Fruit fly (Drosophila melanogaster) whole organism, adult: ENCODE results near the gene SP1173.

Source experiments
- CG14711 ChIP-seq: fragments of 200-800 bp; sonication (Bioruptor generic); optimal IDR thresholded peaks from 2 replicates; lab custom pipeline; 2018; ENCODE audit warnings: missing biosample characterization, mild to moderate bottlenecking, missing genetic modification characterization, moderate library complexity
- cic ChIP-seq: fragments of 200-800 bp; sonication (Bioruptor generic); optimal IDR thresholded peaks from 2 replicates; lab custom pipeline; 2017; ENCODE audit warnings: missing biosample characterization, mild to moderate bottlenecking, missing genetic modification characterization, moderate library complexity

DNA sequence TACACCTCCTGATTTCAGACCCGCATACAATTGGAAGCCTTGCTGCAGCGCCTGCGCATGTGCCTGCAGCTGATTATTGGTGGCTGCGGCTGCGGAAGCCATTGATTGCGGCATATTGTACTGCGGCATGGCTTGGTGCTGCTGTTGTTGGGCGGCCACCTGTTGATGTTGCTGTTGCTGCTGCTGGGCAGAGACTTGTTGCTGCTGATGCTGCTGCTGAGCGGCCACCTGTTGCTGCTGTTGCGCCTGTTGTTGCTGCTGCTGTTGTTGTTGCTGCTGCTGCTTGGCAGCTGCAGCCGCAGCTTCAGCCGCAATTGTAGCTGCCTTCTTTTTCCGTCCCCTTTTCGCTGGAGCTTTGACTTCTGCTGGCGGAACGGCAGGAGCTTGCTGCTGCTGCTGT lies 27.8 kb upstream of the SP1173 start:
- TF ChIP-seq CG14711 (tag; lab: Kevin White, UChicago) (no peak), cic (GFP tag; lab: Kevin White, UChicago) (no peak)
